Worm (Caenorhabditis elegans) whole organism, L1 larva: ENCODE results near the gene Y73B6BL.14.

ENCODE experiments used
- C16A3.4 ChIP-seq: fragments of 150-350 bp; optimal IDR thresholded peaks from 2 replicates; lab custom pipeline; 2014; ENCODE audit warnings: missing biosample characterization, missing genetic modification characterization
- F16B12.6 ChIP-seq: fragments of 150-350 bp; optimal IDR thresholded peaks from 2 replicates; lab custom pipeline; 2014; ENCODE audit warnings: missing biosample characterization, missing genetic modification characterization
- Y116A8C.19 ChIP-seq: sonication (generic microtip); optimal IDR thresholded peaks from 2 replicates; lab custom pipeline; 2016; ENCODE audit warnings: missing compliant biosample characterization, missing genetic modification characterization, borderline replicate concordance
- ceh-82 ChIP-seq, 3 experiments: fragments of 150-350 bp in 1 of 3; sonication (generic microtip) in 2 of 3; optimal IDR thresholded peaks; 2 replicates each; lab custom pipeline; 2014 to 2017; ENCODE audit warnings: missing biosample characterization in 3 of 3, missing genetic modification characterization in 3 of 3
- nhr-76 ChIP-seq: sonication (generic microtip); optimal IDR thresholded peaks from 2 replicates; lab custom pipeline; 2017; ENCODE audit warnings: missing biosample characterization, missing genetic modification characterization
- nhr-77 ChIP-seq: fragments of 150-350 bp; optimal IDR thresholded peaks from 2 replicates; lab custom pipeline; 2014; ENCODE audit warnings: missing biosample characterization, missing genetic modification characterization
- rnt-1 ChIP-seq: sonication (generic microtip); optimal IDR thresholded peaks from 2 replicates; lab custom pipeline; 2016; ENCODE audit warnings: mild to moderate bottlenecking, missing genetic modification characterization, moderate library complexity, missing compliant biosample characterization
- unc-62 ChIP-seq: fragments of 150-350 bp; optimal IDR thresholded peaks from 2 replicates; lab custom pipeline; 2014; ENCODE audit warnings: missing biosample characterization, missing genetic modification reagents, missing genetic modification characterization
- xbp-1 ChIP-seq: sonication (generic microtip); optimal IDR thresholded peaks from 2 replicates; lab custom pipeline; 2016; ENCODE audit warnings: missing genetic modification characterization, missing compliant biosample characterization
- ztf-11 ChIP-seq, 2 experiments: sonication (generic microtip); optimal IDR thresholded peaks; 2 replicates each; lab custom pipeline; 2016 to 2017; ENCODE audit warnings: missing genetic modification characterization in 2 of 2, missing biosample characterization in 1 of 2, missing compliant biosample characterization in 1 of 2

- TF ChIP-seq rnt-1 (tag; lab: Kevin White, UChicago) = no peak
- no peak for TF ChIP-seq nhr-76 (tag; lab: Kevin White, UChicago)
- TF ChIP-seq Y116A8C.19 (tag; lab: Kevin White, UChicago) = no peak
- TF ChIP-seq xbp-1 (tag; lab: Kevin White, UChicago) = no peak
- TF ChIP-seq ztf-11 (tag; optimal IDR thresholded peaks at IDR 0.05; lab: Kevin White, UChicago) = no peak
- TF ChIP-seq nhr-77 (tag; lab: Kevin White, UChicago) = no peak
- no peak for TF ChIP-seq unc-62 (GFP tag; lab: Kevin White, UChicago)
- TF ChIP-seq C16A3.4 (tag; lab: Kevin White, UChicago) = no peak
- TF ChIP-seq ceh-82 (tag; optimal IDR thresholded peaks at IDR 0.05; lab: Kevin White, UChicago) = no peak
- TF ChIP-seq F16B12.6 = no peak
Observed at ce11 chrIV:6391566-6391965, 48.8 kb upstream of the Y73B6BL.14 start.
